Fruit fly (Drosophila melanogaster) whole organism, embryonic: ENCODE results near the gene CG15629.

Source experiments
- B-H1 ChIP-seq: fragments of 200-800 bp; sonication (Bioruptor generic); IDR thresholded peaks from 3 replicates; pipeline ENCODE4 v1.3.6; 2022; ENCODE audit warnings: missing biosample characterization, missing genetic modification characterization
- CG10565 ChIP-seq: fragments of 200-800 bp; sonication (Bioruptor generic); optimal IDR thresholded peaks from 3 replicates; lab custom pipeline; 2016; ENCODE audit warnings: missing biosample characterization, mild to moderate bottlenecking, missing genetic modification characterization
- CG10979 ChIP-seq: fragments of 200-800 bp; sonication (Bioruptor generic); optimal IDR thresholded peaks from 2 replicates; lab custom pipeline; 2018; ENCODE audit warnings: missing biosample characterization, mild to moderate bottlenecking, missing genetic modification characterization, moderate library complexity
- CG12104 ChIP-seq: fragments of 200-800 bp; sonication (Bioruptor generic); optimal IDR thresholded peaks from 3 replicates; lab custom pipeline; 2016; ENCODE audit warnings: missing biosample characterization, missing genetic modification characterization
- CG12219 ChIP-seq: fragments of 200-800 bp; sonication (Bioruptor generic); optimal IDR thresholded peaks from 3 replicates; lab custom pipeline; 2018; ENCODE audit warnings: missing biosample characterization, mild to moderate bottlenecking, missing genetic modification characterization
- CG1233 ChIP-seq: fragments of 200-800 bp; sonication (Bioruptor generic); optimal IDR thresholded peaks from 4 replicates; lab custom pipeline; 2018; ENCODE audit warnings: missing biosample characterization, mild to moderate bottlenecking, missing genetic modification characterization
- CG1529 ChIP-seq: fragments of 200-800 bp; sonication (Bioruptor generic); optimal IDR thresholded peaks from 3 replicates; lab custom pipeline; 2018; ENCODE audit warnings: missing biosample characterization, missing genetic modification characterization
- CG15479 ChIP-seq: fragments of 200-800 bp; sonication (Bioruptor generic); optimal IDR thresholded peaks from 3 replicates; lab custom pipeline; 2019; ENCODE audit warnings: missing biosample characterization, mild to moderate bottlenecking, missing genetic modification characterization, moderate library complexity
- CG1603 ChIP-seq: fragments of 200-800 bp; sonication (Bioruptor generic); optimal IDR thresholded peaks from 2 replicates; lab custom pipeline; 2019; ENCODE audit warnings: missing biosample characterization, mild to moderate bottlenecking, missing genetic modification characterization, moderate library complexity
- CG16863 ChIP-seq: fragments of 200-800 bp; sonication (Bioruptor generic); optimal IDR thresholded peaks from 3 replicates; lab custom pipeline; 2016; ENCODE audit warnings: missing biosample characterization, missing genetic modification characterization
- CG17361 ChIP-seq: fragments of 200-800 bp; sonication (Bioruptor generic); IDR thresholded peaks from 3 replicates; pipeline ENCODE4 v1.3.6; 2022; ENCODE audit warnings: missing biosample characterization, missing genetic modification characterization
- CG1832 ChIP-seq: fragments of 200-800 bp; sonication (Bioruptor generic); optimal IDR thresholded peaks from 2 replicates; lab custom pipeline; 2017; ENCODE audit warnings: missing biosample characterization, mild to moderate bottlenecking, missing genetic modification characterization, inconsistent platforms
- CG30403 ChIP-seq: fragments of 200-800 bp; sonication (Bioruptor generic); optimal IDR thresholded peaks from 3 replicates; lab custom pipeline; 2016; ENCODE audit warnings: missing biosample characterization, missing genetic modification characterization
- CG3065 ChIP-seq: fragments of 200-800 bp; sonication (Bioruptor generic); optimal IDR thresholded peaks from 2 replicates; lab custom pipeline; 2016; ENCODE audit warnings: missing biosample characterization, missing genetic modification characterization
- CG31365 ChIP-seq: fragments of 200-800 bp; sonication (Bioruptor generic); optimal IDR thresholded peaks from 2 replicates; lab custom pipeline; 2018; ENCODE audit warnings: missing biosample characterization, mild to moderate bottlenecking, missing genetic modification characterization
- CG3407 ChIP-seq: fragments of 200-800 bp; sonication (Bioruptor generic); optimal IDR thresholded peaks from 2 replicates; lab custom pipeline; 2018; ENCODE audit warnings: missing biosample characterization, mild to moderate bottlenecking, missing genetic modification characterization
- CG34224 ChIP-seq: fragments of 200-800 bp; sonication (Bioruptor generic); IDR thresholded peaks from 3 replicates; pipeline ENCODE4 v1.3.6; 2022; ENCODE audit warnings: missing biosample characterization, missing genetic modification characterization; ENCODE audit not compliant: partially characterized antibody
- CG4730 ChIP-seq: fragments of 200-800 bp; sonication (Bioruptor generic); IDR thresholded peaks from 2 replicates; pipeline ENCODE4 v1.3.6; 2022; ENCODE audit warnings: missing biosample characterization, missing genetic modification characterization
- CG5953 ChIP-seq: fragments of 200-800 bp; sonication (Bioruptor generic); IDR thresholded peaks from 2 replicates; pipeline ENCODE4 v1.3.6; 2022; ENCODE audit warnings: missing biosample characterization, missing genetic modification characterization
- CG6689 ChIP-seq: fragments of 200-800 bp; sonication (Bioruptor generic); IDR thresholded peaks from 2 replicates; pipeline ENCODE4 v1.3.6; 2022; ENCODE audit warnings: missing biosample characterization, missing genetic modification characterization
- CG6791 ChIP-seq: fragments of 200-800 bp; sonication (Bioruptor generic); IDR thresholded peaks from 3 replicates; pipeline ENCODE4 v1.3.6; 2022; ENCODE audit warnings: missing biosample characterization, missing genetic modification characterization; ENCODE audit not compliant: partially characterized antibody
- CG6813 ChIP-seq: fragments of 200-800 bp; sonication (Bioruptor generic); optimal IDR thresholded peaks from 2 replicates; lab custom pipeline; 2017; ENCODE audit warnings: missing biosample characterization, missing genetic modification characterization, mild to moderate bottlenecking, moderate library complexity, missing genetic modification reagents
- CG7372 ChIP-seq: fragments of 200-800 bp; sonication (Bioruptor generic); IDR thresholded peaks from 2 replicates; pipeline ENCODE4 v1.3.6; 2022; ENCODE audit warnings: missing biosample characterization, missing genetic modification characterization
- CG8281 ChIP-seq: fragments of 200-800 bp; sonication (Bioruptor generic); optimal IDR thresholded peaks from 2 replicates; lab custom pipeline; 2018; ENCODE audit warnings: missing biosample characterization, mild to moderate bottlenecking, missing genetic modification characterization, moderate library complexity
- CG9215 ChIP-seq: fragments of 200-800 bp; sonication (Bioruptor generic); IDR thresholded peaks from 2 replicates; pipeline ENCODE4 v1.3.6; 2022; ENCODE audit warnings: missing biosample characterization, missing genetic modification characterization
- CHES-1-like ChIP-seq: fragments of 200-800 bp; sonication (Bioruptor generic); optimal IDR thresholded peaks from 2 replicates; lab custom pipeline; 2016; ENCODE audit warnings: missing biosample characterization, missing genetic modification characterization
- Ets65A ChIP-seq: fragments of 200-800 bp; sonication (Bioruptor generic); peaks from one replicate; lab custom pipeline; 2016; ENCODE audit warnings: missing biosample characterization, missing genetic modification characterization
- HLH3B ChIP-seq: fragments of 200-800 bp; sonication (Bioruptor generic); IDR thresholded peaks from 2 replicates; pipeline ENCODE4 v1.3.6; 2022; ENCODE audit warnings: missing biosample characterization, missing genetic modification characterization
- Mrtf ChIP-seq: fragments of 200-800 bp; sonication (Bioruptor generic); IDR thresholded peaks from 3 replicates; pipeline ENCODE4 v1.3.6; 2022; ENCODE audit warnings: missing biosample characterization, missing genetic modification characterization
- NFAT ChIP-seq: fragments of 200-800 bp; sonication (Bioruptor generic); IDR thresholded peaks from 2 replicates; pipeline ENCODE4 v1.3.6; 2022; ENCODE audit warnings: missing biosample characterization, missing genetic modification characterization
- Rx ChIP-seq: fragments of 200-800 bp; sonication (Bioruptor generic); IDR thresholded peaks from 2 replicates; pipeline ENCODE4 v1.3.6; 2022; ENCODE audit warnings: missing biosample characterization, missing genetic modification characterization
- aop ChIP-seq: fragments of 200-800 bp; sonication (Bioruptor generic); IDR thresholded peaks from 2 replicates; pipeline ENCODE4 v1.3.6; 2022; ENCODE audit warnings: missing biosample characterization, missing genetic modification characterization
- az2 ChIP-seq: fragments of 200-800 bp; sonication (Bioruptor generic); optimal IDR thresholded peaks from 3 replicates; lab custom pipeline; 2016; ENCODE audit warnings: missing biosample characterization, missing genetic modification characterization
- chif ChIP-seq, 2 experiments: fragments of 200-800 bp; sonication (Bioruptor generic); optimal IDR thresholded peaks; 3 replicates each; lab custom pipeline; 2016; ENCODE audit warnings: missing biosample characterization in 2 of 2, missing genetic modification characterization in 2 of 2
- eve ChIP-seq, 2 experiments: fragments of >200 bp; optimal IDR thresholded peaks; 2 replicates each; lab custom pipeline; 2017; ENCODE audit warnings: missing biosample characterization in 2 of 2, missing genetic modification characterization in 2 of 2
- her ChIP-seq: fragments of 200-800 bp; sonication (Bioruptor generic); optimal IDR thresholded peaks from 2 replicates; lab custom pipeline; 2016; ENCODE audit warnings: missing biosample characterization, missing genetic modification characterization
- jigr1 ChIP-seq: fragments of 200-800 bp; sonication (Bioruptor generic); IDR thresholded peaks from 3 replicates; pipeline ENCODE4 v1.3.6; 2022; ENCODE audit warnings: missing biosample characterization, missing genetic modification characterization
- jing ChIP-seq: fragments of 200-800 bp; sonication (Bioruptor generic); optimal IDR thresholded peaks from 2 replicates; lab custom pipeline; 2018; ENCODE audit warnings: missing biosample characterization, mild to moderate bottlenecking, missing genetic modification characterization
- mam ChIP-seq: fragments of 200-800 bp; sonication (Bioruptor generic); optimal IDR thresholded peaks from 3 replicates; lab custom pipeline; 2016; ENCODE audit warnings: missing biosample characterization, missing genetic modification characterization
- org-1 ChIP-seq: fragments of 200-800 bp; sonication (Bioruptor generic); optimal IDR thresholded peaks from 2 replicates; lab custom pipeline; 2017; ENCODE audit warnings: missing biosample characterization, missing genetic modification characterization
- pb ChIP-seq: fragments of 200-800 bp; sonication (Bioruptor generic); optimal IDR thresholded peaks from 3 replicates; lab custom pipeline; 2016; ENCODE audit warnings: missing biosample characterization, missing genetic modification characterization
- pnt ChIP-seq: fragments of 200-800 bp; sonication (Bioruptor generic); optimal IDR thresholded peaks from 3 replicates; lab custom pipeline; 2016; ENCODE audit warnings: missing biosample characterization, missing genetic modification characterization
- psq ChIP-seq: fragments of 200-800 bp; sonication (Bioruptor generic); optimal IDR thresholded peaks from 2 replicates; lab custom pipeline; 2017; ENCODE audit warnings: missing biosample characterization, missing genetic modification characterization
- salm ChIP-seq: fragments of 200-800 bp; sonication (Bioruptor generic); optimal IDR thresholded peaks from 2 replicates; lab custom pipeline; 2018; ENCODE audit warnings: missing biosample characterization, mild to moderate bottlenecking, missing genetic modification characterization
- sima ChIP-seq: fragments of 200-800 bp; sonication (Bioruptor generic); optimal IDR thresholded peaks from 2 replicates; lab custom pipeline; 2016; ENCODE audit warnings: missing biosample characterization, missing genetic modification characterization
- sisA ChIP-seq: fragments of 200-800 bp; sonication (Bioruptor generic); IDR thresholded peaks from 2 replicates; pipeline ENCODE4 v1.3.6; 2022; ENCODE audit warnings: missing biosample characterization, missing genetic modification characterization
- stwl ChIP-seq: fragments of 200-800 bp; sonication (Bioruptor generic); optimal IDR thresholded peaks from 3 replicates; lab custom pipeline; 2018; ENCODE audit warnings: missing biosample characterization, mild to moderate bottlenecking, missing genetic modification characterization, moderate library complexity
- z ChIP-seq: fragments of 200-800 bp; sonication (Bioruptor generic); IDR thresholded peaks from 3 replicates; pipeline ENCODE4 v1.3.6; 2022; ENCODE audit warnings: missing biosample characterization, missing genetic modification characterization
- zen ChIP-seq: fragments of 200-800 bp; sonication (Bioruptor generic); optimal IDR thresholded peaks from 3 replicates; lab custom pipeline; 2018; ENCODE audit warnings: missing biosample characterization, mild to moderate bottlenecking, missing genetic modification characterization, moderate library complexity
- zf30C ChIP-seq: fragments of 200-800 bp; sonication (Bioruptor generic); optimal IDR thresholded peaks from 3 replicates; lab custom pipeline; 2018; ENCODE audit warnings: missing biosample characterization, mild to moderate bottlenecking, missing genetic modification characterization

Gene CG15629

dm6 chr2L:4820448-4821318 is 7.9 kb downstream of the CG15629 start (continued):
- TF ChIP-seq CG4730 (GFP tag; lab: Robert Waterston, UW): no peak
- TF ChIP-seq CHES-1-like (GFP tag; lab: Kevin White, UChicago): no peak
- peak; percentile 36 for TF ChIP-seq mam (GFP tag; lab: Kevin White, UChicago)
- peak; percentile 42; the same call in 1 of the 2 replicates for TF ChIP-seq NFAT
- peak; percentile 15 for TF ChIP-seq CG8281 (tag; lab: Kevin White, UChicago)
- peak; percentile 44 for TF ChIP-seq CG6813
- TF ChIP-seq CG10979 (tag; lab: Kevin White, UChicago): peak; percentile 63
- peak; percentile 63 for TF ChIP-seq CG12219
- TF ChIP-seq CG5953 (GFP tag; lab: Robert Waterston, UW): 0 out of 2 replicates have a peak, but pooled peaks have one; percentile 3
- TF ChIP-seq CG9215 (GFP tag; lab: Robert Waterston, UW): peak; percentile 55
- TF ChIP-seq CG1832 (GFP tag; lab: Kevin White, UChicago): peak; percentile 32
- no peak for TF ChIP-seq CG12104
- no peak for TF ChIP-seq CG6791 (GFP tag; lab: Robert Waterston, UW)
- no peak for TF ChIP-seq Mrtf (GFP tag; lab: Robert Waterston, UW)
- peak; percentile 24 for TF ChIP-seq jing (GFP tag; lab: Kevin White, UChicago)
- no peak for TF ChIP-seq CG31365 (tag; lab: Kevin White, UChicago)
- TF ChIP-seq chif (GFP tag; optimal IDR thresholded peaks at IDR 0.05; lab: Kevin White, UChicago): peak in 1 of 2 experiments; percentile 41
- peak; percentile 53 for TF ChIP-seq CG16863 (GFP tag; lab: Kevin White, UChicago)
- TF ChIP-seq sisA: peak; percentile 39
- no peak for TF ChIP-seq CG10565
- TF ChIP-seq CG6689: peak; percentile 65
- TF ChIP-seq CG7372: peak; percentile 52
- TF ChIP-seq salm (tag; lab: Kevin White, UChicago): no peak
- no peak for TF ChIP-seq CG3065 (GFP tag; lab: Kevin White, UChicago)
- TF ChIP-seq Rx: peak; percentile 57
- peak; percentile 92 for TF ChIP-seq Ets65A
- no peak for TF ChIP-seq her (GFP tag; lab: Kevin White, UChicago)
- no peak for TF ChIP-seq CG34224 (GFP tag; lab: Robert Waterston, UW)
- no peak for TF ChIP-seq CG3407 (GFP tag; lab: Kevin White, UChicago)
- TF ChIP-seq CG17361 (GFP tag; lab: Robert Waterston, UW): no peak; the same call in 2 of the 3 replicates
- TF ChIP-seq CG30403 (GFP tag; lab: Kevin White, UChicago): peak; percentile 73
- no peak for TF ChIP-seq stwl (tag; lab: Kevin White, UChicago)
- peak; percentile 33 for TF ChIP-seq psq (GFP tag; lab: Kevin White, UChicago)
- peak; percentile 10; the same call in 1 of the 3 replicates for TF ChIP-seq B-H1 (GFP tag; lab: Robert Waterston, UW)
- TF ChIP-seq CG1529: no peak
- TF ChIP-seq zf30C: peak; percentile 93
- TF ChIP-seq zen: peak; percentile 79
- peak; percentile 57 for TF ChIP-seq CG1233 (GFP tag; lab: Kevin White, UChicago)
- TF ChIP-seq az2 (GFP tag; lab: Kevin White, UChicago): peak; percentile 66
- TF ChIP-seq z: no peak
- TF ChIP-seq jigr1: peak; percentile 43; the same call in 1 of the 3 replicates
- TF ChIP-seq eve (GFP tag; optimal IDR thresholded peaks at IDR 0.05; lab: Kevin White, UChicago): peak in 1 of 2 experiments; percentile 86
- no peak for TF ChIP-seq aop
- TF ChIP-seq CG1603 (tag; lab: Kevin White, UChicago): peak; percentile 65
- TF ChIP-seq org-1 (GFP tag; lab: Kevin White, UChicago): peak; percentile 62
- TF ChIP-seq CG15479 (GFP tag; lab: Kevin White, UChicago): peak; percentile 2
- TF ChIP-seq pnt (GFP tag; lab: Kevin White, UChicago): peak; percentile 30
- no peak for TF ChIP-seq sima
- TF ChIP-seq HLH3B: peak; percentile 44; the same call in 1 of the 2 replicates
- TF ChIP-seq pb (GFP tag; lab: Kevin White, UChicago): no peak
